Worm (Caenorhabditis elegans): Measurements from ENCODE around the gene fbxb-111.

Gene fbxb-111

DNA sequence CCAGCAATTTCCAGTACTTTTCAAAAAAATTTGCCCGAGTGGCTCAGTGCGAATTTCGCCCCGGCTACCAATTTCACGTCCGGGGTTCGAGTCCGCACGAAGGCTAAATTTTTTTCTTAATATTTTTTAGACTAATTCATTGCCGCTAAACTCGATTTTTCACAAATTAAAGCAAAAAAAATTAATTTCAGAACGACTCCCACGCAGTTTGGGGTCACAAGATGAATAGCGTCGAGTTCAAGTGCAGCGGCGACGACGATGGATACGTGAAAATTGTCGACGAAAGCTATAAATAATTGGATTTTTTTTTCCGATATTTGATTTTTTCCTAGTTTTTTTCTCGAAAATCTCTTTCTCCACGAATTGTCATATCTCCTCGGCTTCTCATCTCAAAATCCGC is 23.5 kb downstream of the fbxb-111 start (continued):
- TF ChIP-seq snpc-4 (GFP tag; optimal IDR thresholded peaks at IDR 0.05), result no peak
- no peak for TF ChIP-seq snpc-4 (tag; optimal IDR thresholded peaks at IDR 0.05)
- peak; percentile 51; the same call in 1 of the 2 replicates for TF ChIP-seq B0336.3 (GFP tag; IDR thresholded peaks at IDR 0.05)
- no peak for TF ChIP-seq ztf-26 (tag; optimal IDR thresholded peaks at IDR 0.05)
- no peak for TF ChIP-seq egrh-3 (GFP tag; IDR thresholded peaks at IDR 0.05)

DNA sequence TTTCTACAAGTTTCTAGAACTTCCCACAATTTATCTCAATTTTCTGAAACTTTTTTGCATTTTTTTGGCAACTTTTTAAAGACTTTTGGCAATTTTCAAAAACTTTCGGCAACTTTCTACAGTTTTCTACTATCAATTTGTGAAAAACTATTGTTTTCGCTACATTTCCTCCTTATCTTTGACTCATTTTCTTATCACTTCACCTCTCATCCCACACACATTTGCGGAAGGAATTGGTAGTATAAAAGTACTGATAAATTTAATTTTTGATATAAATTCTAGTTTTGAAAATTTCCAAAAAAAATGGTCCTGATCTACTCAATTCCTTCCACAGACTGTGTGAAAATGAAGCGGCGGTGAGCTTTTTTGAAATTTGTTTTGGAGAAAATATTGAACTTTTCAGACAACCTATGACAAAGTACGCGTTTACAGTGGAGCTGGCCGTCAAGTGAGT is 25.2 kb downstream of the fbxb-111 start, which contains the start of gene F29A7.4:
Gene F29A7.4, plus strand, starts transcription at position 404 of the 454 bp plus-strand sequence.
- no peak for TF ChIP-seq T26A5.8 (tag; optimal IDR thresholded peaks at IDR 0.05)

DNA sequence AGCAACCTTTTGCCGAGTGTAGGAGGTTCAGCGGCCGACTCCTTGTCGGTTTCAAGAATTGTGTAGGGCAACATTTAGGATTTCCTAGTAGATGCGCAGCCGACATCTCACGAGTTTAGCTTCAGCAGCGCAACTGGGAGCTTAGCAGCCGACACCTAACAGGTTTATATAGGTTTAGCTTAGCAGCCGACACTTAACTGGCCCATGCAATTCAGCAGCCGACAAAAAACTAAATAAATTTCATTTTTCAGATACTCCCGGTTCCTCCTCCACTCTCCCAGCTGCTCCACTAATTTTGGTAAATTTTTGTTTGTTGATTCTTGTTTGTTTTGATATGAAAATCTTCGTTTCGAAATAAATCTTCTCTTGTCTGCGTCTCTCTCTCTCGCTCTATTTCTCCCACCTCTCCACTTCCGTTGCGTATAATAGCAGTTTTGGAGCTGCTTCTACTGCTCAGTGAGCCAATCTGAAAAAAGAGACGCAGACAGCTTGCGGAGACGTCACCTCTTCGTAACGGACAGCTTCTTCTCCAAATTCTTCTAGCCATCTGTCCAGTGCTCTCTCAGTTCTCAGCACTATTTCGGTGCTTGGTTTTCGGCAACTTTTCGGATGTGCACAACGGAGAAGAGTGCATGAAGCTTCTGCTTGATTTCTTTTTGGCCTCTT is 26.7 kb downstream of the fbxb-111 start:
- TF ChIP-seq madf-10 (tag; optimal IDR thresholded peaks at IDR 0.05) (no peak), ztf-25 (GFP tag; IDR thresholded peaks at IDR 0.05) (no peak), rpc-1 (optimal IDR thresholded peaks at IDR 0.05) (no peak), rpc-1 (tag; optimal IDR thresholded peaks at IDR 0.05) (no peak), T07F8.4 (tag; optimal IDR thresholded peaks at IDR 0.05) (no peak), zfh-2 (GFP tag; conservative IDR thresholded peaks at IDR 0.05) (peak; percentile 46; the same call in 1 of the 2 replicates), aptf-2 (GFP tag; conservative IDR thresholded peaks at IDR 0.05) (no peak), snpc-4 (GFP tag; optimal IDR thresholded peaks at IDR 0.05) (peak; percentile 57), snpc-4 (tag; optimal IDR thresholded peaks at IDR 0.05) (peak in 3 of 4 experiments; percentile 40 to 66 (median 52)), lin-26 (GFP tag; IDR thresholded peaks at IDR 0.05) (no peak), mcd-1 (GFP tag; IDR thresholded peaks at IDR 0.05) (0 out of 2 replicates have a peak, but pooled peaks have one; percentile 37), hmg-1.2 (GFP tag; IDR thresholded peaks at IDR 0.05) (peak; percentile 57; the same call in 1 of the 2 replicates), attf-5 (GFP tag; optimal IDR thresholded peaks at IDR 0.05) (peak; percentile 2), K12H6.12 (tag; optimal IDR thresholded peaks at IDR 0.05) (peak; percentile 23)

DNA sequence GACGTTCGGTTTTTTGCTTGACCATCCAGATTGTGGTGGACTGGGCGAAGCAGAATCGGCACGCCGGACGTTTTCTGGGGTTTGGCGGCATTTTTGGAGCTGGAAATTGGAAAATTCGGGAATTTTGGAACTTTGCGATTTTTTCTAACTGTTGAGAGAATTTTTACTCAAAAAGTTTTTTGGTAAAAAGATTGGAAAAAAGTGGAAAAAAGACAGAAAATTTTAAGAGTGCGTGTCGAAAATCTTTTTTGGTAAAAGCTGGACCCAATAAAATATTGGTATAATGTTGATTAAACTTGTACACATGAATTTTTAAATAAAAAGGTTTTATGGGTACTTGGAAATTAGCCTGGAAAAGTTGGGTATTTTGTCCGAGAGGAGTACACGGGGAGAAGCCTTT is 32.6 kb downstream of the fbxb-111 start, which contains the start of gene T05A8.7:
Gene T05A8.7, minus strand, starts transcription at position 101 of the 400 bp plus-strand sequence.
- no peak for TF ChIP-seq nfya-2 (GFP tag; IDR thresholded peaks at IDR 0.05)
- TF ChIP-seq akir-1 (GFP tag; optimal IDR thresholded peaks at IDR 0.05), result no peak
- TF ChIP-seq F57C9.4 (tag; optimal IDR thresholded peaks at IDR 0.05), result no peak
- no peak for TF ChIP-seq efl-1 (GFP tag; optimal IDR thresholded peaks at IDR 0.05)
- TF ChIP-seq let-607 (tag; optimal IDR thresholded peaks at IDR 0.05), result no peak
- no peak for TF ChIP-seq egrh-3 (GFP tag; IDR thresholded peaks at IDR 0.05)
- no peak for TF ChIP-seq lir-1 (GFP tag; conservative IDR thresholded peaks at IDR 0.05)
- TF ChIP-seq lin-35 (GFP tag; optimal IDR thresholded peaks at IDR 0.05), result no peak
- no peak for TF ChIP-seq snpc-1.3 (tag; optimal IDR thresholded peaks at IDR 0.05; ENCODE audit: insufficient read depth)

DNA sequence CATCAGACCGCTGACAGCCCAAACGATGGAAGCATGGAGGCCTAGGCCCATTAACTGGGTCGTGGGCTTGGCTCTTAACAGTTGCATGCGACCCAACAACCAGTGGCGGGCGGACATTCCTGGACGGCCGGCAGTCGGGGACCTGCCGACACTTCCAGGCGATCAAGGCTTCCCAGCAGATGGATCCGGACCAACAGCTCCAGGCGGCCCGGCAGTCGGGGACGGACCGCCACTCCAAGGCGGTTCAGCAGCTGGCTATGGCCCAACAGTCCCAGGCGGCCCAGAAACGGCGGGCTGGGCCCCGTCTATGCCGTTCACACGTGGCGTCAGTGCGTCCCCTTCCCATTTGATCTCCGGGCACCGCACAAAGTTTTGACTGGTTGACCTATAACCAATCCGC is 33.4 kb downstream of the fbxb-111 start:
- TF ChIP-seq ztf-3 (GFP tag; optimal IDR thresholded peaks at IDR 0.05) (no peak), snpc-3.4 (tag; optimal IDR thresholded peaks at IDR 0.05) (no peak), dox-1 (GFP tag; IDR thresholded peaks at IDR 0.05) (0 out of 2 replicates have a peak, but pooled peaks have one; percentile 9), lir-1 (GFP tag; conservative IDR thresholded peaks at IDR 0.05) (no peak), F37B4.10 (GFP tag; IDR thresholded peaks at IDR 0.05) (0 out of 2 replicates have a peak, but pooled peaks have one; percentile 4), F57A8.1 (GFP tag; optimal IDR thresholded peaks at IDR 0.05) (peak; percentile 29), T07F8.4 (tag; optimal IDR thresholded peaks at IDR 0.05) (no peak), pbrm-1 (GFP tag; IDR thresholded peaks at IDR 0.05) (no peak), bed-2 (GFP tag; IDR thresholded peaks at IDR 0.05) (no peak), egrh-3 (GFP tag; IDR thresholded peaks at IDR 0.05) (peak; percentile 91), F52B5.7 (tag; optimal IDR thresholded peaks at IDR 0.05) (peak; percentile 52), hrde-1 (tag; optimal IDR thresholded peaks at IDR 0.05; ENCODE audit: borderline replicate concordance) (no peak), cebp-1 (GFP tag; IDR thresholded peaks at IDR 0.05) (no peak), cebp-1 (tag; optimal IDR thresholded peaks at IDR 0.05) (no peak), Y56A3A.18 (GFP tag; IDR thresholded peaks at IDR 0.05) (no peak), tlf-1 (GFP tag; optimal IDR thresholded peaks at IDR 0.05) (no peak), ZK185.1 (tag; optimal IDR thresholded peaks at IDR 0.05; ENCODE audit: poor library complexity, severe bottlenecking) (no peak), zfh-2 (GFP tag; conservative IDR thresholded peaks at IDR 0.05) (peak; percentile 89), atf-7 (tag; optimal IDR thresholded peaks at IDR 0.05) (no peak)

Measured in whole organism, young adult.